Worm (Caenorhabditis elegans): Measurements from ENCODE around the gene C50F4.8.
A peak's percentile ranks its signal among the peaks of the same experiment; 100 is the strongest.

The C50F4.8 gene

ce11 chrV:9506931-9507330 lies 11.7 kb downstream of the C50F4.8 start:
- TF ChIP-seq elt-3 (tag; optimal IDR thresholded peaks at IDR 0.05) (no peak), ceh-28 (tag; optimal IDR thresholded peaks at IDR 0.05) (no peak), nhr-23 (tag; optimal IDR thresholded peaks at IDR 0.05) (no peak), nhr-28 (tag; optimal IDR thresholded peaks at IDR 0.05) (no peak), pqm-1 (tag; optimal IDR thresholded peaks at IDR 0.05) (peak; percentile 80), elt-2 (tag; optimal IDR thresholded peaks at IDR 0.05) (peak; percentile 82)

DNA sequence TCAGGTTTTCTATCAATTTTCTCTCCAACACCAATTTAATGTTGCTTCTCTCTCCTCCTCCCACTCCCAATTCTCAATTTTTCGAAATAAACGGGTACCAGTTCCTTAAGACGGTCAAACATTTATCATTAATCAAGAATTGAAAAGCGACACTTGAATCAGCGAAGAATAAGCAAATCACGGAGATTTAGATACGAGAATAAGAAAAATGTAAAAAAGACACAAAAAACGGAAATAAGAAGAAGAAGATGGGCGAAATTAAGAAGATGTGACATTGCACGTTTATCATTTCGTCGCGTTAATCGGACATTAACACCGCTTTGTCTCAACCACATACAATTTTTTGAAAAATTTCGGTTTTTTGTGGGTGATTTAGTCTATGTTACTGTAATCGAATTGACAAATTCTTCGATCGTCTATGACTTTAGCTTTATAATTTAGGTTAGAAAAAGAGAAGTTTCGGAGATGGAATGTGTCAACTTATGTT lies 14.1 kb downstream of the C50F4.8 start, which contains the start of gene haao-1:
TSS of gene haao-1 (plus strand) at position 437 of the 487 bp plus-strand sequence.
- TF ChIP-seq fos-1 (tag; optimal IDR thresholded peaks at IDR 0.05) (no peak), nhr-25 (tag; optimal IDR thresholded peaks at IDR 0.05) (peak; percentile 49), elt-3 (tag; optimal IDR thresholded peaks at IDR 0.05) (no peak), tbx-2 (tag; optimal IDR thresholded peaks at IDR 0.05) (no peak), nhr-23 (tag; optimal IDR thresholded peaks at IDR 0.05) (peak; percentile 41), pqm-1 (tag; optimal IDR thresholded peaks at IDR 0.05) (no peak), unc-62 (GFP tag; optimal IDR thresholded peaks at IDR 0.05) (no peak)

DNA sequence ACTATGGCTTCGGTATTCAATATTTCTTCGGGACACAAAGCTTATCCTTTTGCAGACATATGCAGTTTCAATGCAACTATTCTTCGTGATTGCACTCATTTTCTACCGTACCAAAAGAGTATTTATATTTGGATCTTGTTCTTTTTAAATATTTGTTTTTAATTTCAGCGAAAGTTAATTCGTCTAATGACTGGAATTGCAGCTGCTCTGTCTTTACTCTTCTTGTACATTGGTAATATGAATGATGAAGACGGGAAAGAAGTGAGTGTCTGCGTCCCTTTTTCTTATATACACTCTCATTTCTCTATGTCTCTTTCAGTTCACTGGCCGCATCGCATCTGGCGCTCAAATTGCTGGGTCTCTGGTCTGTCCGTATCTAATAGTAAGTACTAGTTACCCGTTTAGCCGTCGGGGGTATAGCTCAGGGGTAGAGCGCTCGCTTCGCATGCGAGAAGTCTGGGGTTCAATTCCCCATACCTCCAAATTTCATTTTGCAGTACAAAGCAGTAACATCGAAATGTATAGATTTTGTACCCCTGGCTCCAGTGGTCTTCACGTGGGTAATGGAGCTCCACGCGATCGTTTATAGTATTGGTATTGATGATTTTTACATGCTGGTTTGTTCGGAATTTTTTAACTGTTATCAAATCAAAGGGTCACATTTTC lies 15.4 kb downstream of the C50F4.8 start:
- TF ChIP-seq mml-1 (tag; optimal IDR thresholded peaks at IDR 0.05): no peak
- peak; percentile 90 for TF ChIP-seq hmg-11 (tag; optimal IDR thresholded peaks at IDR 0.05)
- TF ChIP-seq mdl-1 (tag; optimal IDR thresholded peaks at IDR 0.05): no peak
- TF ChIP-seq lin-15B (tag; optimal IDR thresholded peaks at IDR 0.05): peak; percentile 38
- TF ChIP-seq unc-62 (GFP tag; optimal IDR thresholded peaks at IDR 0.05): no peak
- TF ChIP-seq snpc-4 (tag; optimal IDR thresholded peaks at IDR 0.05): peak; percentile 95
- TF ChIP-seq nhr-23 (tag; optimal IDR thresholded peaks at IDR 0.05): peak; percentile 22
- TF ChIP-seq elt-1 (tag; optimal IDR thresholded peaks at IDR 0.05): peak; percentile 33
- no peak for TF ChIP-seq nhr-28 (tag; optimal IDR thresholded peaks at IDR 0.05)
- TF ChIP-seq elt-3 (tag; optimal IDR thresholded peaks at IDR 0.05): no peak
- TF ChIP-seq tbx-2 (tag; optimal IDR thresholded peaks at IDR 0.05): peak; percentile 48
- TF ChIP-seq ceh-82 (tag; optimal IDR thresholded peaks at IDR 0.05): peak; percentile 8
- no peak for TF ChIP-seq daf-12 (tag; optimal IDR thresholded peaks at IDR 0.05)
- TF ChIP-seq egl-5 (tag; optimal IDR thresholded peaks at IDR 0.05): peak; percentile 26
- peak; percentile 77 for TF ChIP-seq nhr-43 (tag; optimal IDR thresholded peaks at IDR 0.05; ENCODE audit: poor library complexity, severe bottlenecking)
- TF ChIP-seq fkh-10 (GFP tag; optimal IDR thresholded peaks at IDR 0.05): no peak
- peak; percentile 17 for TF ChIP-seq pqm-1 (tag; optimal IDR thresholded peaks at IDR 0.05)
- peak; percentile 82 for TF ChIP-seq lin-39 (tag; optimal IDR thresholded peaks at IDR 0.05)
- no peak for TF ChIP-seq aly-2 (tag; optimal IDR thresholded peaks at IDR 0.05)
- TF ChIP-seq nhr-12 (tag; optimal IDR thresholded peaks at IDR 0.05): no peak
- no peak for TF ChIP-seq eor-1 (tag; optimal IDR thresholded peaks at IDR 0.05)
- no peak for TF ChIP-seq pha-4 (tag; optimal IDR thresholded peaks at IDR 0.05)
- TF ChIP-seq zag-1 (tag; optimal IDR thresholded peaks at IDR 0.05): no peak
- TF ChIP-seq skn-1 (tag; optimal IDR thresholded peaks at IDR 0.05): no peak
- no peak for TF ChIP-seq fkh-2 (tag; optimal IDR thresholded peaks at IDR 0.05)
- TF ChIP-seq ztf-11 (tag; optimal IDR thresholded peaks at IDR 0.05): no peak
- TF ChIP-seq nhr-67 (tag; optimal IDR thresholded peaks at IDR 0.05): no peak
- TF ChIP-seq nhr-11 (tag; optimal IDR thresholded peaks at IDR 0.05): no peak
- no peak for TF ChIP-seq sea-2 (GFP tag; optimal IDR thresholded peaks at IDR 0.05)
- TF ChIP-seq ZK546.5 (tag; optimal IDR thresholded peaks at IDR 0.05): no peak
- TF ChIP-seq nhr-25 (tag; optimal IDR thresholded peaks at IDR 0.05): peak; percentile 50
- no peak for TF ChIP-seq ztf-4 (tag; optimal IDR thresholded peaks at IDR 0.05)
- no peak for TF ChIP-seq R02D3.7 (tag; optimal IDR thresholded peaks at IDR 0.05)
- no peak for TF ChIP-seq egl-27 (tag; optimal IDR thresholded peaks at IDR 0.05)
- peak; percentile 17 for TF ChIP-seq jun-1 (tag; optimal IDR thresholded peaks at IDR 0.05)
- TF ChIP-seq ama-1 (optimal IDR thresholded peaks at IDR 0.05): peak; percentile 51
- peak; percentile 42 for TF ChIP-seq lsy-12 (tag; optimal IDR thresholded peaks at IDR 0.05)
- no peak for TF ChIP-seq fos-1 (tag; optimal IDR thresholded peaks at IDR 0.05)
- TF ChIP-seq ceh-9 (tag; optimal IDR thresholded peaks at IDR 0.05): no peak
- TF ChIP-seq elt-2 (tag; optimal IDR thresholded peaks at IDR 0.05): peak; percentile 52
- peak; percentile 40 for TF ChIP-seq nfya-1 (tag; optimal IDR thresholded peaks at IDR 0.05; ENCODE audit: insufficient read depth)
- TF ChIP-seq ceh-16 (tag; optimal IDR thresholded peaks at IDR 0.05): no peak
- no peak for TF ChIP-seq unc-39 (tag; optimal IDR thresholded peaks at IDR 0.05)
- TF ChIP-seq ceh-28 (tag; optimal IDR thresholded peaks at IDR 0.05): no peak
- TF ChIP-seq nhr-237 (tag; optimal IDR thresholded peaks at IDR 0.05): no peak
- TF ChIP-seq nhr-76 (tag; optimal IDR thresholded peaks at IDR 0.05): no peak
- TF ChIP-seq nhr-77 (tag; optimal IDR thresholded peaks at IDR 0.05): no peak
